Worm (Caenorhabditis elegans): Measurements from ENCODE around the gene arrd-25.

arrd-25 gene

DNA sequence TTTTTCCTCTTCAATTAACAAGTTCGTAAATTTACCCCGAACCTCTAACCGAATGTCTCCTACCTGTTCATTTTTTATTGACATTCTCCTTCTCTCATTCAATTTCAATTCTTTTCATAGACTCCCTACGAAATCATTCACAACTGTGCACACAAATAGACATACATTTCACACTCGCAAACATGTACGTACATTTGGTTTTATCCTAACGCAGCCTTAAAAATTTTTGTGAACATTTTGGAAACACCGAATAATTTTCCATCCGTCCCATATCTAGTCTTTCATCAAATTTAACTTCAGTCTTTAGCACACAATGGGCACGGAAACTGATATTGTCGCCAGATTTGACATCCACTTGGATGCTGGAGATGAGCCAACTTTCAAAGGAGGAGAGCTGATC, at the start of gene arrd-25:
Gene arrd-25 (plus strand): TSS at position 301 of the 400 bp plus-strand sequence.
- no peak for TF ChIP-seq ztf-1 (GFP tag; conservative IDR thresholded peaks at IDR 0.05)
- TF ChIP-seq Y55F3AM.14 (GFP tag; optimal IDR thresholded peaks at IDR 0.05): no peak
- TF ChIP-seq lin-39 (tag; optimal IDR thresholded peaks at IDR 0.05): no peak
- no peak for TF ChIP-seq ceh-16 (tag; optimal IDR thresholded peaks at IDR 0.05)
- TF ChIP-seq ama-1 (optimal IDR thresholded peaks at IDR 0.05): no peak
- TF ChIP-seq unc-55 (GFP tag; optimal IDR thresholded peaks at IDR 0.05): no peak
- no peak for TF ChIP-seq elt-3 (tag; optimal IDR thresholded peaks at IDR 0.05)
- no peak for TF ChIP-seq gmeb-1 (tag; optimal IDR thresholded peaks at IDR 0.05)
- no peak for TF ChIP-seq ZK546.5 (tag; optimal IDR thresholded peaks at IDR 0.05)
- TF ChIP-seq zag-1 (tag; optimal IDR thresholded peaks at IDR 0.05): no peak
- TF ChIP-seq nhr-77 (tag; optimal IDR thresholded peaks at IDR 0.05): no peak
- no peak for TF ChIP-seq fos-1 (tag; optimal IDR thresholded peaks at IDR 0.05)
- TF ChIP-seq nhr-6 (tag; optimal IDR thresholded peaks at IDR 0.05): no peak
- no peak for TF ChIP-seq dmd-4 (tag; optimal IDR thresholded peaks at IDR 0.05)
- TF ChIP-seq sma-3 (GFP tag; optimal IDR thresholded peaks at IDR 0.05): no peak
- TF ChIP-seq nhr-11 (tag; optimal IDR thresholded peaks at IDR 0.05): no peak

ce11 chrX:13986307-13986706, 47.3 kb upstream of the arrd-25 start, which contains the start of gene irld-24:
Gene irld-24, plus strand, starts transcription at chrX:13986607.
- no peak for TF ChIP-seq nhr-25 (tag; optimal IDR thresholded peaks at IDR 0.05)
- no peak for TF ChIP-seq C34F6.9 (tag; optimal IDR thresholded peaks at IDR 0.05)
- TF ChIP-seq unc-39 (tag; optimal IDR thresholded peaks at IDR 0.05): no peak
- no peak for TF ChIP-seq ztf-1 (GFP tag; conservative IDR thresholded peaks at IDR 0.05)
- TF ChIP-seq ama-1 (optimal IDR thresholded peaks at IDR 0.05): no peak
- TF ChIP-seq peb-1 (tag; optimal IDR thresholded peaks at IDR 0.05): no peak
- no peak for TF ChIP-seq aly-2 (tag; optimal IDR thresholded peaks at IDR 0.05)
- no peak for TF ChIP-seq elt-3 (tag; optimal IDR thresholded peaks at IDR 0.05)
- no peak for TF ChIP-seq ztf-11 (tag; optimal IDR thresholded peaks at IDR 0.05)
- no peak for TF ChIP-seq R02D3.7 (tag; optimal IDR thresholded peaks at IDR 0.05)
- TF ChIP-seq mbf-1 (tag; optimal IDR thresholded peaks at IDR 0.05): no peak
- no peak for TF ChIP-seq nhr-237 (tag; optimal IDR thresholded peaks at IDR 0.05)
- TF ChIP-seq sem-4 (tag; optimal IDR thresholded peaks at IDR 0.05): no peak
- TF ChIP-seq Y55F3AM.14 (GFP tag; optimal IDR thresholded peaks at IDR 0.05): no peak

ce11 chrX:13990680-13991079, 42.9 kb upstream of the arrd-25 start, which contains the start of gene C31E10.11:
Gene C31E10.11, minus strand, starts transcription at chrX:13990780.
- no peak for TF ChIP-seq nhr-12 (tag; optimal IDR thresholded peaks at IDR 0.05)
- no peak for TF ChIP-seq ceh-16 (tag; optimal IDR thresholded peaks at IDR 0.05)
- no peak for TF ChIP-seq lsy-2 (tag; optimal IDR thresholded peaks at IDR 0.05)
- no peak for TF ChIP-seq fos-1 (tag; optimal IDR thresholded peaks at IDR 0.05)
- no peak for TF ChIP-seq sma-9 (GFP tag; optimal IDR thresholded peaks at IDR 0.05)
- no peak for TF ChIP-seq sma-9 (tag; optimal IDR thresholded peaks at IDR 0.05)
- TF ChIP-seq peb-1 (tag; optimal IDR thresholded peaks at IDR 0.05): no peak
- TF ChIP-seq nhr-21 (tag; optimal IDR thresholded peaks at IDR 0.05): no peak
- no peak for TF ChIP-seq nhr-11 (tag; optimal IDR thresholded peaks at IDR 0.05)
- TF ChIP-seq gmeb-1 (tag; optimal IDR thresholded peaks at IDR 0.05): no peak
- TF ChIP-seq alr-1 (tag; optimal IDR thresholded peaks at IDR 0.05): no peak
- no peak for TF ChIP-seq lin-11 (tag; optimal IDR thresholded peaks at IDR 0.05)
- no peak for TF ChIP-seq mab-5 (tag; optimal IDR thresholded peaks at IDR 0.05)
- no peak for TF ChIP-seq R02D3.7 (tag; optimal IDR thresholded peaks at IDR 0.05)
- no peak for TF ChIP-seq skn-1 (tag; optimal IDR thresholded peaks at IDR 0.05)
- TF ChIP-seq nhr-77 (tag; optimal IDR thresholded peaks at IDR 0.05): no peak

- TF ChIP-seq C34F6.9 (tag; optimal IDR thresholded peaks at IDR 0.05) (peak; percentile 66), unc-55 (GFP tag; optimal IDR thresholded peaks at IDR 0.05) (peak; percentile 71), Y55F3AM.14 (GFP tag; optimal IDR thresholded peaks at IDR 0.05) (no peak), mdl-1 (tag; optimal IDR thresholded peaks at IDR 0.05) (peak in 1 of 2 experiments; percentile 7), ceh-16 (tag; optimal IDR thresholded peaks at IDR 0.05) (no peak), ztf-11 (tag; optimal IDR thresholded peaks at IDR 0.05) (no peak), gmeb-1 (tag; optimal IDR thresholded peaks at IDR 0.05) (peak; percentile 46), F13H6.1 (tag; optimal IDR thresholded peaks at IDR 0.05) (peak; percentile 60), crh-2 (tag; optimal IDR thresholded peaks at IDR 0.05) (peak; percentile 45), fos-1 (tag; optimal IDR thresholded peaks at IDR 0.05) (peak; percentile 34), lin-13 (GFP tag; optimal IDR thresholded peaks at IDR 0.05) (peak; percentile 49), egl-27 (tag; optimal IDR thresholded peaks at IDR 0.05) (no peak), sem-4 (tag; optimal IDR thresholded peaks at IDR 0.05) (peak; percentile 26), nhr-21 (tag; optimal IDR thresholded peaks at IDR 0.05) (peak; percentile 14), dmd-4 (tag; optimal IDR thresholded peaks at IDR 0.05) (no peak), sma-3 (GFP tag; optimal IDR thresholded peaks at IDR 0.05) (peak; percentile 19), nhr-10 (tag; optimal IDR thresholded peaks at IDR 0.05) (no peak), lsy-2 (tag; optimal IDR thresholded peaks at IDR 0.05) (peak in 1 of 2 experiments; percentile 32), nhr-23 (tag; optimal IDR thresholded peaks at IDR 0.05) (no peak), unc-62 (GFP tag; optimal IDR thresholded peaks at IDR 0.05) (no peak), nhr-129 (tag; optimal IDR thresholded peaks at IDR 0.05) (peak; percentile 61), ama-1 (optimal IDR thresholded peaks at IDR 0.05) (no peak)
Observed at ce11 chrX:13995803-13996388, 37.7 kb upstream of the arrd-25 start, which contains the start of the genes C31E10.5 and C31E10.6. Gene C31E10.5, minus strand, starts transcription at chrX:13995834. Gene C31E10.6, plus strand, starts transcription at chrX:13996338.

All from whole organism, L2 larva.